Worm (Caenorhabditis elegans): ENCODE results near the gene bgnt-1.4.
"Not testable (repeated sequence)": the region's sequence is repeated elsewhere in the genome, so short reads cannot be mapped to it uniquely, and the experiment has no call there.

The bgnt-1.4 gene

DNA sequence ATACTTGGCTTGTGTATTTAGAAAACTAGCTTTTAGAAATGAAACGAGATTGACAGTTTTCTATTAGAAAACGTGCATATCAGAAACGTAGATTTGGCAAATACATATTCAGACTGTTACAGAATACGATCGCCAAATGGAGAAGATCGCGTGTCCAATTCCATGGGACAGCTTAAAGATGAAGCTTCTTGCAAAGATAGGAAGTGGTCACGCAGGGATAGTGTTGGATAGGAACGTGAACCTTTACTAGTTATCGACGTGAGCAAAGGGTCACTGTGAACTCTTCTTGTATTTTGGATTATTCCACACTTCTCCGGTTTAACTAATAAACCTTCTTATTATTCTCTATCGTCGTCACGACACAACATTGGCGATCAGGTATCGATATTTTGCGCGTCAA is at the start of gene bgnt-1.4:
Gene bgnt-1.4, plus strand, starts transcription at position 301 of the 400 bp plus-strand sequence.
- not testable (repeated sequence) for TF ChIP-seq C16A3.4 (tag; optimal IDR thresholded peaks at IDR 0.05); ceh-63 (GFP tag; optimal IDR thresholded peaks at IDR 0.05); nhr-28 (tag; optimal IDR thresholded peaks at IDR 0.05)

DNA sequence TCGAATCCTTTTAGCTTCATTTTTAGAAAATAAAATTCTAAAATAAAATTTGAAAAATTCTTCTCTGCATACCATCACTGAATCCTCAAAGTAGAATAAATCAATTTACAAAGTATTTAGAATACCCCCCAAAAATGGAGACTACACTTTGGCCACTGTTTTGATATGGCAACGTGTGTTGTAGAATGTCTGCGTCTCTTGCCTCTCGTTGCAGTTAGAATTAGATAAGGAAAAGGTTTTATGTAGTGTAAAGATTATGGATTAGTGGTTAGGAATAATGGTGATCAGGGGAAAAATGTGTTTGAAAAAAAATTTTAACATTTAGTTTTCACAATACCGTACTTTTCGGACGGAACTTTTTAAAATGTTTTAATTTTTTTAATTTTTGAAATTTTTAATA is 40.8 kb upstream of the bgnt-1.4 start, which contains the start of gene prx-6:
Gene prx-6, minus strand, starts transcription at position 129 of the 400 bp plus-strand sequence.
- TF ChIP-seq Y116A8C.19 (tag; optimal IDR thresholded peaks at IDR 0.05; ENCODE audit: borderline replicate concordance): no peak
- no peak for TF ChIP-seq zag-1 (tag; optimal IDR thresholded peaks at IDR 0.05)
- peak; percentile 42 for TF ChIP-seq nhr-20 (tag; optimal IDR thresholded peaks at IDR 0.05)
- TF ChIP-seq mep-1 (tag; optimal IDR thresholded peaks at IDR 0.05): no peak
- TF ChIP-seq fos-1 (tag; optimal IDR thresholded peaks at IDR 0.05): no peak
- TF ChIP-seq unc-98 (GFP tag; IDR thresholded peaks at IDR 0.05): no peak
- peak; percentile 51 for TF ChIP-seq elt-2 (tag; optimal IDR thresholded peaks at IDR 0.05)
- TF ChIP-seq ceh-88 (GFP tag; IDR thresholded peaks at IDR 0.05): no peak
- no peak for TF ChIP-seq ceh-8 (GFP tag; optimal IDR thresholded peaks at IDR 0.05)
- peak in 1 of 2 experiments; percentile 7 for TF ChIP-seq lin-35 (GFP tag; optimal IDR thresholded peaks at IDR 0.05)
- no peak for TF ChIP-seq hlh-17 (GFP tag; optimal IDR thresholded peaks at IDR 0.05; ENCODE audit: borderline replicate concordance)
- TF ChIP-seq aly-2 (tag; optimal IDR thresholded peaks at IDR 0.05): no peak
- TF ChIP-seq mef-2 (tag; optimal IDR thresholded peaks at IDR 0.05): no peak
- TF ChIP-seq mdl-1 (tag; optimal IDR thresholded peaks at IDR 0.05): no peak
- TF ChIP-seq sup-37 (GFP tag; optimal IDR thresholded peaks at IDR 0.05): no peak
- TF ChIP-seq lin-14 (GFP tag; optimal IDR thresholded peaks at IDR 0.05): no peak
- no peak for TF ChIP-seq rnt-1 (tag; optimal IDR thresholded peaks at IDR 0.05)
- peak; percentile 8 for TF ChIP-seq nhr-90 (tag; optimal IDR thresholded peaks at IDR 0.05; ENCODE audit: poor library complexity)
- no peak for TF ChIP-seq efl-1 (optimal IDR thresholded peaks at IDR 0.05)
- TF ChIP-seq efl-1 (GFP tag; optimal IDR thresholded peaks at IDR 0.05 in 1 of 2): peak in 1 of 2 experiments; percentile 66
- no peak for TF ChIP-seq ceh-90 (tag; optimal IDR thresholded peaks at IDR 0.05)
- TF ChIP-seq nhr-85 (tag): peak; percentile 31

DNA sequence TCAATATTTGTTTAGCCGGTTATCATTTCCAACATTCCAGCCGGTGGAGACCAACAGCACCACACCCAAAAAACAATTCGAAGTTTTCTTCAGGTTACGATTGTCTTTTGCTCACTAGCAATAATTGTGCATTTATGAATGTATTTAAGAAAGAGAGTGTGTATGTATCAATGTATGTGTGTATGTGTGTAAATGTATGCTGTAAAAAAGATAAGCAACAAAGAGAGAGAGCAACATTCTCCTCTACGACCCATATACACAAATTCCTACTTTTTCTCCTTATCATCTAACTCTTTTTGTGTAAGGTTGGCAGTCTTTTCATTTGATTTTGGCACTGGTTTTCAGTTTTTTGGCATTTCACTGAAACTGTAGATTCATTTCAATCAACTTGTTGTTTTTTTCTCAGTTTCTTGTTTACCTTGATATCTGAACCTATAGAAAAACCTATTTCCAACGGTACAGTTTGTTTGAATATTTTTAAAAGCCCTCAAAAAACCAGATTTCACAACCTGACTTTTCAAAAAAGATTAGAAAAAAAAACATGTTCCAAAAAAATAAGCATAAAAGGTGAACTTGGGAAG is 39.8 kb upstream of the bgnt-1.4 start:
- no peak for TF ChIP-seq nhr-47 (tag; optimal IDR thresholded peaks at IDR 0.05)
- TF ChIP-seq ztf-4 (tag; optimal IDR thresholded peaks at IDR 0.05): no peak
- no peak for TF ChIP-seq nhr-11 (tag; optimal IDR thresholded peaks at IDR 0.05)
- no peak for TF ChIP-seq ama-1 (optimal IDR thresholded peaks at IDR 0.05)
- TF ChIP-seq efl-3 (GFP tag; optimal IDR thresholded peaks at IDR 0.05): no peak
- no peak for TF ChIP-seq fos-1 (tag; optimal IDR thresholded peaks at IDR 0.05)
- no peak for TF ChIP-seq Y116A8C.19 (tag; optimal IDR thresholded peaks at IDR 0.05; ENCODE audit: borderline replicate concordance)
- TF ChIP-seq alr-1 (tag; optimal IDR thresholded peaks at IDR 0.05; ENCODE audit: borderline replicate concordance): no peak
- no peak for TF ChIP-seq sup-37 (GFP tag; optimal IDR thresholded peaks at IDR 0.05)
- no peak for TF ChIP-seq aly-2 (tag; optimal IDR thresholded peaks at IDR 0.05)
- TF ChIP-seq unc-130 (tag; optimal IDR thresholded peaks at IDR 0.05): no peak
- TF ChIP-seq lin-35 (GFP tag; optimal IDR thresholded peaks at IDR 0.05): peak in 1 of 2 experiments; percentile 44
- TF ChIP-seq vab-15 (tag; optimal IDR thresholded peaks at IDR 0.05): no peak
- TF ChIP-seq F16B12.6 (tag; optimal IDR thresholded peaks at IDR 0.05): no peak
- no peak for TF ChIP-seq sptf-1 (tag; optimal IDR thresholded peaks at IDR 0.05)
- no peak for TF ChIP-seq tbx-2 (tag; optimal IDR thresholded peaks at IDR 0.05)
- TF ChIP-seq hlh-17 (GFP tag; optimal IDR thresholded peaks at IDR 0.05; ENCODE audit: borderline replicate concordance): no peak
- TF ChIP-seq nhr-19 (GFP tag; conservative IDR thresholded peaks at IDR 0.05): no peak
- no peak for TF ChIP-seq efl-1 (optimal IDR thresholded peaks at IDR 0.05)
- TF ChIP-seq efl-1 (GFP tag; optimal IDR thresholded peaks at IDR 0.05 in 1 of 2): peak in 1 of 2 experiments; percentile 27
- peak; percentile 54 for TF ChIP-seq elt-2 (tag; optimal IDR thresholded peaks at IDR 0.05)

DNA sequence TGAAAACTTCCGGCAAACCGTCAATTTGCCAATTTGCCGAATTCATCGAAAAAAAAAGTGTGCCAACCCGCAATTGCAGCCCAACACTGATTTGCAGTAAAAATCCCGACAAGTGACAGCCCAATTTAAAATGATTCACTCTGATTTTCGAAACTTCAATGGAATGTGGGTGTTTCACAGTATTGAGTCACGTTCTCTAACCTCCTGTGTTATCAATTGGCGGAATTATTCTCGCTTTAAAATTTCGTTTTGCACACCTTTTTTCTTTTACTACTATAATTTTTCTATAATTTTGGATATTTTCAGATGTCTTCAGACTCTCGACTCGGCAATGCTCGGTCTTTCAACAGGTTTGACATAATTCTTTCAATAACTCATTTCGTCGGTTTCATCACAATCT is 38.5 kb upstream of the bgnt-1.4 start, which contains the start of gene F39G3.5:
Gene F39G3.5, plus strand, starts transcription at position 301 of the 400 bp plus-strand sequence.
- TF ChIP-seq Y116A8C.19 (tag; optimal IDR thresholded peaks at IDR 0.05; ENCODE audit: borderline replicate concordance) (no peak), ama-1 (optimal IDR thresholded peaks at IDR 0.05) (no peak), efl-1 (optimal IDR thresholded peaks at IDR 0.05) (no peak), efl-1 (GFP tag; optimal IDR thresholded peaks at IDR 0.05 in 1 of 2) (no peak), irx-1 (tag; optimal IDR thresholded peaks at IDR 0.05) (no peak), C04F5.9 (tag; optimal IDR thresholded peaks at IDR 0.05) (no peak), egl-13 (tag; optimal IDR thresholded peaks at IDR 0.05) (no peak), grh-1 (GFP tag; IDR thresholded peaks at IDR 0.05) (no peak), pax-3 (tag; optimal IDR thresholded peaks at IDR 0.05) (no peak), C34B4.2 (tag; optimal IDR thresholded peaks at IDR 0.05) (no peak), mab-9 (GFP tag; IDR thresholded peaks at IDR 0.05) (no peak)

All from whole organism, L1 larva.